Fruit fly (Drosophila melanogaster): ENCODE results near the gene CG12617.

CG12617 gene

dm6 chr2L:20293940-20294339, 553 bp upstream of the CG12617 start (continued):
- TF ChIP-seq CG10654 (GFP tag; optimal IDR thresholded peaks at IDR 0.05) (no peak), BEAF-32 (GFP tag; optimal IDR thresholded peaks at IDR 0.05) (no peak), CG32532 (GFP tag; IDR thresholded peaks at IDR 0.05) (no peak; the same call in 1 of the 2 replicates), ems (GFP tag; optimal IDR thresholded peaks at IDR 0.05) (no peak), CG12299 (tag; optimal IDR thresholded peaks at IDR 0.05) (no peak), CG3847 (GFP tag; IDR thresholded peaks at IDR 0.05) (peak; percentile 32; the same call in 1 of the 2 replicates), seq (GFP tag; IDR thresholded peaks at IDR 0.05) (no peak), tio (GFP tag; optimal IDR thresholded peaks at IDR 0.05) (no peak), klu (GFP tag; IDR thresholded peaks at IDR 0.05) (no peak), sima (GFP tag; optimal IDR thresholded peaks at IDR 0.05) (no peak), CTCF (GFP tag; optimal IDR thresholded peaks at IDR 0.05) (peak; percentile 96), CG11723 (GFP tag; optimal IDR thresholded peaks at IDR 0.05) (no peak), Hmr (GFP tag; optimal IDR thresholded peaks at IDR 0.05) (no peak), yki (optimal IDR thresholded peaks at IDR 0.05) (no peak), bsh (GFP tag; optimal IDR thresholded peaks at IDR 0.05) (no peak), grn (GFP tag; optimal IDR thresholded peaks at IDR 0.05) (no peak), Rfx (GFP tag; IDR thresholded peaks at IDR 0.05) (peak; percentile 27; the same call in 1 of the 2 replicates), chinmo (GFP tag; IDR thresholded peaks at IDR 0.05; ENCODE audit: partially characterized antibody) (no peak), CG10366 (GFP tag; IDR thresholded peaks at IDR 0.05) (no peak), CG8290 (GFP tag; optimal IDR thresholded peaks at IDR 0.05) (no peak), CG8290 (tag; optimal IDR thresholded peaks at IDR 0.05) (peak in 1 of 2 experiments; percentile 61)

- TF ChIP-seq cwo (GFP tag; optimal IDR thresholded peaks at IDR 0.05) (no peak), Aef1 (GFP tag; IDR thresholded peaks at IDR 0.05) (no peak), slbo (GFP tag; IDR thresholded peaks at IDR 0.05) (no peak), Drgx (GFP tag; IDR thresholded peaks at IDR 0.05) (peak; percentile 36), CG31365 (tag; optimal IDR thresholded peaks at IDR 0.05) (no peak)
These were observed 1.4 kb downstream of the CG12617 start for dm6 chr2L:20295860-20296259.

- no peak for TF ChIP-seq NfI (GFP tag; optimal IDR thresholded peaks at IDR 0.05)
- TF ChIP-seq Blimp-1 (GFP tag; optimal IDR thresholded peaks at IDR 0.05): peak; percentile 59
These were observed 2.5 kb downstream of the CG12617 start for dm6 chr2L:20296946-20297345.

- no peak for TF ChIP-seq Dref (GFP tag; IDR thresholded peaks at IDR 0.05)
- TF ChIP-seq Gug (GFP tag; IDR thresholded peaks at IDR 0.05): no peak
- TF ChIP-seq cwo (GFP tag; optimal IDR thresholded peaks at IDR 0.05): no peak
- no peak for TF ChIP-seq Dp (GFP tag; optimal IDR thresholded peaks at IDR 0.05)
- TF ChIP-seq CG14710 (tag; optimal IDR thresholded peaks at IDR 0.05): no peak
- no peak for TF ChIP-seq gro (GFP tag; optimal IDR thresholded peaks at IDR 0.05)
- no peak for TF ChIP-seq ems (GFP tag; optimal IDR thresholded peaks at IDR 0.05)
- no peak for TF ChIP-seq cato (GFP tag; optimal IDR thresholded peaks at IDR 0.05; ENCODE audit: borderline replicate concordance)
- no peak for TF ChIP-seq pzg (GFP tag; optimal IDR thresholded peaks at IDR 0.05)
- no peak for TF ChIP-seq CG7786 (GFP tag; optimal IDR thresholded peaks at IDR 0.05)
- no peak for TF ChIP-seq CG7928 (GFP tag; optimal IDR thresholded peaks at IDR 0.05)
- no peak for TF ChIP-seq fd3F (GFP tag; optimal IDR thresholded peaks at IDR 0.05)
- no peak for TF ChIP-seq CG6689 (GFP tag; IDR thresholded peaks at IDR 0.05)
- no peak for TF ChIP-seq CG11093 (GFP tag; IDR thresholded peaks at IDR 0.05)
- TF ChIP-seq CG2889 (GFP tag; IDR thresholded peaks at IDR 0.05): no peak
- TF ChIP-seq pum (GFP tag; optimal IDR thresholded peaks at IDR 0.05): no peak
- peak; percentile 16 for TF ChIP-seq CG12219 (GFP tag; optimal IDR thresholded peaks at IDR 0.05)
- TF ChIP-seq CG14014 (GFP tag; IDR thresholded peaks at IDR 0.05): no peak
- TF ChIP-seq CG3163 (GFP tag; optimal IDR thresholded peaks at IDR 0.05): peak; percentile 96
- no peak for TF ChIP-seq CG17802 (tag; optimal IDR thresholded peaks at IDR 0.05)
- TF ChIP-seq CG4707 (GFP tag; optimal IDR thresholded peaks at IDR 0.05): peak; percentile 41
- TF ChIP-seq CG10565 (GFP tag; optimal IDR thresholded peaks at IDR 0.05): no peak
- TF ChIP-seq CG4424 (GFP tag; optimal IDR thresholded peaks at IDR 0.05): no peak
These were observed 16.4 kb downstream of the CG12617 start, which contains the start of gene spir for dm6 chr2L:20310751-20311387. Gene spir (plus strand): TSS chr2L:20311219.
